Worm (Caenorhabditis elegans) whole organism, young adult: ENCODE measurements around the gene srg-27.

ENCODE experiments used
- aptf-3 ChIP-seq: fragments of 200-800 bp; sonication (Bioruptor generic); IDR thresholded peaks from 2 replicates; pipeline ENCODE4 v1.3.6; 2022; ENCODE audit warnings: missing genetic modification characterization, missing compliant biosample characterization
- chd-7 ChIP-seq: sonication (generic microtip); optimal IDR thresholded peaks from 2 replicates; lab custom pipeline; 2016; ENCODE audit warnings: mild to moderate bottlenecking, missing genetic modification characterization, moderate library complexity, missing compliant biosample characterization

ce11 chrV:5358772-5359171 lies 19.2 kb downstream of the srg-27 start, which contains the start of gene nhr-216:
- TF ChIP-seq aptf-3, result no peak
- TF ChIP-seq chd-7 (tag; lab: Kevin White, UChicago), result no peak
